Worm (Caenorhabditis elegans) whole organism, late embryonic: ENCODE results near the gene W04D2.4.

ENCODE experiments used
- ama-1 ChIP-seq: fragments of 150-350 bp; optimal IDR thresholded peaks from 2 replicates; lab custom pipeline; 2014
- che-1 ChIP-seq: sonication (generic microtip); optimal IDR thresholded peaks from 2 replicates; lab custom pipeline; 2016; ENCODE audit warnings: mild to moderate bottlenecking, missing genetic modification characterization, missing compliant biosample characterization
- hlh-13 ChIP-seq: fragments of 200-800 bp; sonication (Bioruptor generic); optimal IDR thresholded peaks from 2 replicates; lab custom pipeline; 2018; ENCODE audit warnings: mild to moderate bottlenecking, missing genetic modification characterization, missing compliant biosample characterization
- nhr-232 ChIP-seq: sonication (generic microtip); optimal IDR thresholded peaks from 2 replicates; lab custom pipeline; 2016; ENCODE audit warnings: missing genetic modification characterization, missing compliant biosample characterization
- pax-1 ChIP-seq: fragments of 150-350 bp; optimal IDR thresholded peaks from 2 replicates; lab custom pipeline; 2014; ENCODE audit warnings: missing biosample characterization, missing genetic modification characterization
- pha-4 ChIP-seq: fragments of 150-350 bp; optimal IDR thresholded peaks from 2 replicates; lab custom pipeline; 2018; ENCODE audit warnings: missing biosample characterization, missing genetic modification reagents, missing genetic modification characterization
- pqm-1 ChIP-seq: sonication (generic microtip); optimal IDR thresholded peaks from 2 replicates; lab custom pipeline; 2016; ENCODE audit warnings: missing genetic modification characterization, missing compliant biosample characterization
- ttx-3 ChIP-seq: sonication (generic microtip); optimal IDR thresholded peaks from 2 replicates; lab custom pipeline; 2016; ENCODE audit warnings: missing genetic modification reagents, missing genetic modification characterization, missing compliant biosample characterization
- unc-55 ChIP-seq: sonication (generic microtip); optimal IDR thresholded peaks from 2 replicates; lab custom pipeline; 2017; ENCODE audit warnings: missing biosample characterization, missing genetic modification reagents, missing genetic modification characterization

DNA sequence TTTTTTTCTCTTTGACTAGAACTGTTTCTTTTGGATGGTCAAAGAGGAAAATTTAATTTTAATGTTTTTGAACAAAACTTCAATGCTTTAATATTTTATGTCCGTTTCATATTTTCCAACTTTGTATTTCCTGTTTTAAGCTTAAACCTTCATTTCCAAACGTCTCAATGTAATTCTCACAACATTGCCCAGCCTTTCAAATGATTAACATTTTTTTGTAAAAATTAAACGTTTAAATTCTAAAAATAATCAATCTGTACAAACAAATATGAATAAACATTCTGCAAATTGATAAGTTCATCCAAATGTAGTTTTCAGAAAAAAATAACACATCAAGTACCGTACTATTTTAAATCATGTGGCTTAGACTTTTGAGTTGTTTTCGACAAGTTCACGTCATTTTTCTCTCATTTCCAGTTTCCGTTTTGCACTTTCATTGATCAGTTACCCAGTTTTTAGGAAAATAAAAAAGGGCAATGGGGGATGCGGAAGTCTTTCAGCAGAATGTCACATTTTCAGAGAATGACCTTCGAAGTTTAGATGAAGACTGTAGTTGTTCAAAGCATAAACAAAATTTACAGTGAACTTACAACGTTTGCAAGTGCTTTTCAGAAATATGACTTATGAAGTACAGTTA, 45.2 kb upstream of the W04D2.4 start:
- TF ChIP-seq ama-1 = no peak
- no peak for TF ChIP-seq hlh-13 (GFP tag; lab: Kevin White, UChicago)
- TF ChIP-seq nhr-232 (tag; lab: Kevin White, UChicago) = no peak
- no peak for TF ChIP-seq ttx-3 (tag; lab: Kevin White, UChicago)
- no peak for TF ChIP-seq pax-1 (tag; lab: Kevin White, UChicago)
- no peak for TF ChIP-seq unc-55 (GFP tag; lab: Kevin White, UChicago)
- no peak for TF ChIP-seq pha-4 (tag; lab: Kevin White, UChicago)
- no peak for TF ChIP-seq pqm-1 (tag; lab: Kevin White, UChicago)
- no peak for TF ChIP-seq che-1 (tag; lab: Kevin White, UChicago)
